Worm (Caenorhabditis elegans): Measurements from ENCODE around the gene ttll-11.

The ttll-11 gene

DNA sequence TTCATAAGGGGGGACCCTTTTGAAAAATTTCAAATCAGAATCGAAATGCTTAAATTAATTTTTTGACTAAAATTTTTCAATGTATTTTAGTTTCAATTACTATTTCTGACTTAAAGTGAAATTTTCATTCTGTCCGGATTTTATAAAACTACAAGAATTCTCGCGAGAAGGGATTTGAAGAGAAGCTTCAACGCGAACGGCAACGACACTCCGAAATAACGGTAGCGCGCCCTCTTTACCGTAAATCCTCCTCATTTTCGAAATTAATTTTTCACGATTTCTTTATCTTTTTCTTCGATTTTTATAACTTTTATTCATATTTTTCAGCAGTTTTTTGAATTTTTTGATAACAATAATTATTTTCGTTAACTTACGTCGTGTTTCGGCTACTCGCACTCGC lies 31.8 kb upstream of the ttll-11 start:
- TF ChIP-seq scrt-1 (GFP tag; IDR thresholded peaks at IDR 0.05) = no peak
- TF ChIP-seq hmg-4 (GFP tag; optimal IDR thresholded peaks at IDR 0.05) = no peak
- no peak for TF ChIP-seq hmbx-1 (tag; optimal IDR thresholded peaks at IDR 0.05)
- no peak for TF ChIP-seq hnd-1 (tag; optimal IDR thresholded peaks at IDR 0.05)
- TF ChIP-seq B0310.2 (tag; optimal IDR thresholded peaks at IDR 0.05) = no peak
- no peak for TF ChIP-seq F13C5.2 (tag; optimal IDR thresholded peaks at IDR 0.05)
- no peak for TF ChIP-seq aly-1 (tag; optimal IDR thresholded peaks at IDR 0.05)
- TF ChIP-seq tbx-11 (GFP tag; IDR thresholded peaks at IDR 0.05) = no peak
- TF ChIP-seq tbx-37 (GFP tag; conservative IDR thresholded peaks at IDR 0.05) = no peak
- no peak for TF ChIP-seq ama-1 (optimal IDR thresholded peaks at IDR 0.05)
- TF ChIP-seq ets-7 (tag; optimal IDR thresholded peaks at IDR 0.05) = no peak
- no peak for TF ChIP-seq sea-1 (GFP tag; conservative IDR thresholded peaks at IDR 0.05)

DNA sequence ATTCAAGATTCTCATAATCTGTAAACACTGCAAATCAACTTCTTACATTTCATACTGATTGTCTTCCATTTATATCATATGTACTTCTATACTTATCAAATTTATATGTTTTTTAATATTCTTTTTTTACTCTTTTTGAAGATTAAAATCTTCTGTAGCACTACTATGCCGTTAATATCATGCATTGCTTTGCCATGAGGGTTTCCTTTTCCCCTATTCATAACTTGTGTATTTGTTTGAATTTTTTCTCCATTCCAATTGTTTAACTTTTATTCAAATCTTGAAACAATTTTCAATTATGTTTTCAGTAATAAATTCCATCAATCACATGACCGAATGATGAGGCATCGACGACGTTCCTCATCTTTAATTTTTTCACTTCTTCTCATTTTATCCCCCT lies 28.9 kb upstream of the ttll-11 start, which contains the start of gene cdh-5:
Gene cdh-5 (plus strand): TSS at position 301 of the 400 bp plus-strand sequence.
- no peak for TF ChIP-seq ama-1 (optimal IDR thresholded peaks at IDR 0.05)
- TF ChIP-seq scrt-1 (GFP tag; IDR thresholded peaks at IDR 0.05) = no peak
- no peak for TF ChIP-seq tra-4 (tag; optimal IDR thresholded peaks at IDR 0.05)
- TF ChIP-seq F13C5.2 (tag; optimal IDR thresholded peaks at IDR 0.05) = no peak
- TF ChIP-seq ceh-36 (tag; optimal IDR thresholded peaks at IDR 0.05) = no peak
- no peak for TF ChIP-seq sea-1 (GFP tag; conservative IDR thresholded peaks at IDR 0.05)
- TF ChIP-seq B0310.2 (tag; optimal IDR thresholded peaks at IDR 0.05) = no peak
- no peak for TF ChIP-seq hmbx-1 (tag; optimal IDR thresholded peaks at IDR 0.05)
- TF ChIP-seq hmg-4 (GFP tag; optimal IDR thresholded peaks at IDR 0.05) = no peak
- no peak for TF ChIP-seq aly-1 (tag; optimal IDR thresholded peaks at IDR 0.05)
- no peak for TF ChIP-seq flt-1 (GFP tag; IDR thresholded peaks at IDR 0.05)
- TF ChIP-seq ceh-13 (GFP tag; optimal IDR thresholded peaks at IDR 0.05) = no peak
- TF ChIP-seq tbx-37 (GFP tag; conservative IDR thresholded peaks at IDR 0.05) = no peak
- TF ChIP-seq tbx-11 (GFP tag; IDR thresholded peaks at IDR 0.05) = no peak
- no peak for TF ChIP-seq hnd-1 (tag; optimal IDR thresholded peaks at IDR 0.05)
- TF ChIP-seq ets-7 (tag; optimal IDR thresholded peaks at IDR 0.05) = no peak
- TF ChIP-seq pes-1 (GFP tag; IDR thresholded peaks at IDR 0.05) = no peak

DNA sequence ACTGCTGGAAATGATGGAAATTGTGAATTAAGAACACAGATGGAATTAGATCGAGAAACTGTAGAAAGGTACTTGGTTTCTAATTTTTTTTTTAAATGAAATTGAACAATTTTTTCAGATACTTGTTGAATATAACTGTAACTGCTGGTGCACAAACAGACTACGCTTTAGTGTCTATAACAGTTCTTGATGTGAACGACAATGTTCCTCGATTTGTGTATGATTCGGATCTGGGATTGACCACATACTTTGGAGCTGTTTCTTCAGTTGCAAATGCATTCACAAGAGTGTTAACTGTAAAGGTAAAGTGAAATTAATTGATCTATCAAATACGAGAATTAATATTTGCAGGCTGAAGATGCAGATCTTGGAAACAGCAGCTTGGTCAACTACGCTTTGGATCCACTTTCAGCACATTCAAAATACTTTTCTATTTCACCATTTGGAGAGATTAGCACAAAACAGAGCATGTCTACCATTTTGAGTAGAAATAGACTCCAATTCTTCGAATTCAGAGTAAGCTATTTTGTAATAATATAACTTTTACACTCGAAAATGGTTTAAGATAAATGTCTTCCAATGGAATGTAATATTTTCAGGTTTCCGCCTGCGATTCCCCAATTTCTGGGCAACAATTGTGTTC lies 23.7 kb upstream of the ttll-11 start:
- TF ChIP-seq F13C5.2 (tag; optimal IDR thresholded peaks at IDR 0.05) (no peak), B0310.2 (tag; optimal IDR thresholded peaks at IDR 0.05) (no peak), flt-1 (GFP tag; IDR thresholded peaks at IDR 0.05) (no peak), hmg-4 (GFP tag; optimal IDR thresholded peaks at IDR 0.05) (no peak), ets-7 (tag; optimal IDR thresholded peaks at IDR 0.05) (no peak), hnd-1 (tag; optimal IDR thresholded peaks at IDR 0.05) (no peak), aly-1 (tag; optimal IDR thresholded peaks at IDR 0.05) (no peak), ceh-36 (tag; optimal IDR thresholded peaks at IDR 0.05) (no peak), ama-1 (optimal IDR thresholded peaks at IDR 0.05) (no peak), hmbx-1 (tag; optimal IDR thresholded peaks at IDR 0.05) (no peak)

DNA sequence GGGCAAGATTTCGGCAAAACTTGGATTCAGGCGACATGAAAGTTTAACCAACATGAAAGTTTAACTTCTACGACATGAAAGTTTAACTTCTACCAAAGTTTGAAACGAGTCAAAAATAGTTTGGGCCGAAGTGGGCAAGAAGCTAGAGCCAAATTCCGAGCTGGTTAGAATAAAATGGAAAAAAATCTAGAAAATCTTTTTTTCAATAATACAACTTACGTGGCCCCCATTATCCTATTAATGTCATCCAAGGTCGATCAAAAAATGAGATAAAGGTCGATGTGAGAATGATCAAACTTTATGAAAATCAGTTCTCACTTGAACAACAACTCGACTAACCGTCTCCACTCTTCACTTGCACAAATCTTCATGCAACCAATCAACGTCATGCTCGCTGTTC lies 20.2 kb upstream of the ttll-11 start, which contains the start of gene F08B4.8:
Gene F08B4.8 (plus strand): TSS at position 301 of the 400 bp plus-strand sequence.
- TF ChIP-seq B0310.2 (tag; optimal IDR thresholded peaks at IDR 0.05) (no peak), hmg-4 (GFP tag; optimal IDR thresholded peaks at IDR 0.05) (no peak), sea-1 (GFP tag; conservative IDR thresholded peaks at IDR 0.05) (no peak), hnd-1 (tag; optimal IDR thresholded peaks at IDR 0.05) (no peak), ceh-36 (tag; optimal IDR thresholded peaks at IDR 0.05) (no peak), flt-1 (GFP tag; IDR thresholded peaks at IDR 0.05) (no peak), tra-4 (tag; optimal IDR thresholded peaks at IDR 0.05) (no peak), ama-1 (optimal IDR thresholded peaks at IDR 0.05) (no peak), hmbx-1 (tag; optimal IDR thresholded peaks at IDR 0.05) (no peak), tbx-11 (GFP tag; IDR thresholded peaks at IDR 0.05) (no peak), ets-7 (tag; optimal IDR thresholded peaks at IDR 0.05) (no peak), aly-1 (tag; optimal IDR thresholded peaks at IDR 0.05) (no peak), F13C5.2 (tag; optimal IDR thresholded peaks at IDR 0.05) (no peak), scrt-1 (GFP tag; IDR thresholded peaks at IDR 0.05) (no peak), ceh-13 (GFP tag; optimal IDR thresholded peaks at IDR 0.05) (no peak), pes-1 (GFP tag; IDR thresholded peaks at IDR 0.05) (no peak), tbx-37 (GFP tag; conservative IDR thresholded peaks at IDR 0.05) (no peak)

DNA sequence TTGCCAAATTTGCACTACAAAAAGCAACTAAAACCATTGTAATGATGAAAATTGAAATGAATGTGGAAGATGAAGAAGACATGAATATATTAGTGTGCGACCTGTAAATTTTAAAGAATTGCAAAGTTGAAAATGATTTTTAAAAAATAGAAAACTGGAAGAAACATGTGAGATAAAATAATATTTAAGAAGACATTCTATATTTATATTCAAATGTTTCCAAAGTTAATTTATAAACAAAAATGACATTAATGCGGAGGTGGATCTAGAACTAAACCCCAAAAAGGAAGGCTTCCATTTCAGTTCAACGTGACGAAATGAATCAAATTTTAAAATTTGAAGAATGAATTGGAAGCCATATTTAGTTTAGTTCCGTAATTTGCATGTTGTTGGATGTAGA lies 18.3 kb upstream of the ttll-11 start, which contains the start of gene nlp-60:
Gene nlp-60 (minus strand): TSS at position 101 of the 400 bp plus-strand sequence.
- TF ChIP-seq aly-1 (tag; optimal IDR thresholded peaks at IDR 0.05) = no peak
- TF ChIP-seq pes-1 (GFP tag; IDR thresholded peaks at IDR 0.05) = no peak
- no peak for TF ChIP-seq tbx-11 (GFP tag; IDR thresholded peaks at IDR 0.05)
- no peak for TF ChIP-seq tra-4 (tag; optimal IDR thresholded peaks at IDR 0.05)
- TF ChIP-seq hmg-4 (GFP tag; optimal IDR thresholded peaks at IDR 0.05) = no peak
- no peak for TF ChIP-seq ceh-36 (tag; optimal IDR thresholded peaks at IDR 0.05)
- TF ChIP-seq sea-1 (GFP tag; conservative IDR thresholded peaks at IDR 0.05) = no peak
- TF ChIP-seq tbx-37 (GFP tag; conservative IDR thresholded peaks at IDR 0.05) = no peak
- TF ChIP-seq B0310.2 (tag; optimal IDR thresholded peaks at IDR 0.05) = no peak
- TF ChIP-seq F13C5.2 (tag; optimal IDR thresholded peaks at IDR 0.05) = no peak
- TF ChIP-seq hmbx-1 (tag; optimal IDR thresholded peaks at IDR 0.05) = no peak
- no peak for TF ChIP-seq ceh-13 (GFP tag; optimal IDR thresholded peaks at IDR 0.05)
- no peak for TF ChIP-seq scrt-1 (GFP tag; IDR thresholded peaks at IDR 0.05)
- no peak for TF ChIP-seq ama-1 (optimal IDR thresholded peaks at IDR 0.05)
- no peak for TF ChIP-seq hnd-1 (tag; optimal IDR thresholded peaks at IDR 0.05)

DNA sequence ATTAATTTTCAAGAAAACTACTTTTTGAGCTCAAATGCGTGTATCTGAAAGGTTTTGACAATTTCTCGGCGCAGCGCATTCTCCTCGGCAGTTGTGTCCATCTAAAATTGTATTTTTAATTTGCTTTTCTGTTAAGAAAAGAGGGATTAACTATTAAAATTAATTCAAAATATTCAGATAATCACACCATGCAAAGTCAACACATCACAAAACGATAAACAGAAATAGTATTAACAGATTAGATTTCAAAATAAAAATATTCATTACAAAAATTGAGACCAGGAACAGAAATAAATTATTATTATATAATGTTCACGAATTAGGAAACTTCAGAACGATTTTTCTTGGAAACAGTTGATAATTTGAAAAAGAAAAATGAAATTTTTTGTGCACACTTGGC lies 11.0 kb upstream of the ttll-11 start, which contains the start of gene pole-2:
Gene pole-2 (minus strand): TSS at position 101 of the 400 bp plus-strand sequence.
- no peak for TF ChIP-seq flt-1 (GFP tag; IDR thresholded peaks at IDR 0.05)
- TF ChIP-seq scrt-1 (GFP tag; IDR thresholded peaks at IDR 0.05) = no peak
- no peak for TF ChIP-seq hmg-4 (GFP tag; optimal IDR thresholded peaks at IDR 0.05)
- no peak for TF ChIP-seq hnd-1 (tag; optimal IDR thresholded peaks at IDR 0.05)
- TF ChIP-seq F13C5.2 (tag; optimal IDR thresholded peaks at IDR 0.05) = no peak
- TF ChIP-seq B0310.2 (tag; optimal IDR thresholded peaks at IDR 0.05) = no peak
- no peak for TF ChIP-seq hmbx-1 (tag; optimal IDR thresholded peaks at IDR 0.05)
- no peak for TF ChIP-seq tbx-37 (GFP tag; conservative IDR thresholded peaks at IDR 0.05)
- no peak for TF ChIP-seq tbx-11 (GFP tag; IDR thresholded peaks at IDR 0.05)
- no peak for TF ChIP-seq aly-1 (tag; optimal IDR thresholded peaks at IDR 0.05)
- TF ChIP-seq sea-1 (GFP tag; conservative IDR thresholded peaks at IDR 0.05) = no peak
- no peak for TF ChIP-seq ets-7 (tag; optimal IDR thresholded peaks at IDR 0.05)
- no peak for TF ChIP-seq ama-1 (optimal IDR thresholded peaks at IDR 0.05)
- TF ChIP-seq tra-4 (tag; optimal IDR thresholded peaks at IDR 0.05) = no peak
- TF ChIP-seq ceh-13 (GFP tag; optimal IDR thresholded peaks at IDR 0.05) = no peak

Measured in whole organism, early embryonic.